Fruit fly (Drosophila melanogaster): ENCODE data around the gene Rsod.

DNA sequence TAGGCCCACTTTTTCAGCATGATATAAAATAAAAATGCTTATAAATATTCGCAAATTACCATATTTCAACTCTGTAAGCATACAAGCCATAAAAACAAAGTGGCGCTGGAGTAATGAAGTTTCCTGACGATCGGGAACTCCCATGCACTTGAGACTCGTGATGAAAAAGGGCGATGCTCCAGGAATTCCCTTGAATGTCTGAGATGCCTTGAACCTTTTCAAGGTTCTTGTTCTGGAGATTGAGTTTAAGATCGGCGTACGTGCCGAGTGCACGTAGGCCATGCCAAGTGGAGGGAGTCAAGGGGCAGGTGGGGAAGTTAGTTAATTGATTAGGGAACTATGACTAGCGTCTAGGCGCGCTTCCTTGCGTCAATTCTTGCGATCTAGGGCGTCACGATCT, 12.9 kb upstream of the Rsod start:
- TF ChIP-seq pan (optimal IDR thresholded peaks at IDR 0.05), result no peak
- no peak for TF ChIP-seq Dll (optimal IDR thresholded peaks at IDR 0.05)
